Worm (Caenorhabditis elegans): Measurements from ENCODE around the gene dmsr-15.

DNA sequence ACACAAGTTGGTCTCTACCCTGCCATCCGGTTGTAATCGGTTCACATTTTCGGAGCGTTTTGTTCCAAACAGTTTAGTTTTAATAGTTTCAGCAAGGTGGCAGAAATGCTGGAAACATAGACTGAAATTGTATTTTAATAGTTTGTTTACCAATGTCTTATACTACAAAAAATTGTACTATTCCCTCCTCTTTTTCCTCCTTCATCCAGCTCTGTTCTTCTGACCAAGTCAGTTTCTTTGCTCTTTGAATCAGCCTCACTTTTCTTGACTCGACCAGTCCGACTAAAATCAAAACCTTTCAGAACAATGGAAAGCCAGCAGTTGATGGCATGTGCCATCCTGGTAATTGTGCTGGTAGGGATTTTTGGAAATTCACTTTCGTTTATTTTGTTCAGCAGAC lies 41.3 kb upstream of the dmsr-15 start, which contains the start of gene frpr-18:
- TF ChIP-seq B0035.1 (tag; optimal IDR thresholded peaks at IDR 0.05) (no peak), cebp-2 (GFP tag; IDR thresholded peaks at IDR 0.05) (no peak), zim-3 (tag; optimal IDR thresholded peaks at IDR 0.05) (no peak), mes-4 (tag; optimal IDR thresholded peaks at IDR 0.05) (no peak), attf-5 (GFP tag; optimal IDR thresholded peaks at IDR 0.05) (no peak), ceh-40 (GFP tag; IDR thresholded peaks at IDR 0.05) (no peak), ztf-26 (tag; optimal IDR thresholded peaks at IDR 0.05) (no peak), gei-17 (GFP tag; optimal IDR thresholded peaks at IDR 0.05) (no peak), snpc-4 (GFP tag; optimal IDR thresholded peaks at IDR 0.05) (no peak), snpc-4 (tag; optimal IDR thresholded peaks at IDR 0.05) (no peak), bed-1 (GFP tag; IDR thresholded peaks at IDR 0.05) (no peak), nhr-90 (tag; optimal IDR thresholded peaks at IDR 0.05) (no peak), dox-1 (GFP tag; IDR thresholded peaks at IDR 0.05) (no peak)
